Fruit fly (Drosophila melanogaster) whole organism, embryonic: ENCODE measurements around the gene Ddc.

Experiments
- Abd-B ChIP-seq: fragments of 200-800 bp; sonication (Bioruptor generic); optimal IDR thresholded peaks from 2 replicates; lab custom pipeline; 2018; ENCODE audit warnings: missing biosample characterization, mild to moderate bottlenecking, missing genetic modification characterization, moderate library complexity
- CG10321 ChIP-seq: fragments of 200-800 bp; sonication (Bioruptor generic); IDR thresholded peaks from 2 replicates; pipeline ENCODE4 v1.3.6; 2022; ENCODE audit warnings: missing biosample characterization, missing genetic modification characterization
- CG10431 ChIP-seq: fragments of 200-800 bp; sonication (Bioruptor generic); optimal IDR thresholded peaks from 3 replicates; lab custom pipeline; 2018; ENCODE audit warnings: missing biosample characterization, mild to moderate bottlenecking, missing genetic modification characterization
- CG10959 ChIP-seq: fragments of 200-800 bp; sonication (Bioruptor generic); IDR thresholded peaks from 2 replicates; pipeline ENCODE4 v1.3.6; 2022; ENCODE audit warnings: missing biosample characterization, missing genetic modification characterization
- CG11696 ChIP-seq: fragments of 200-800 bp; sonication (Bioruptor generic); IDR thresholded peaks from 2 replicates; pipeline ENCODE4 v1.3.6; 2022; ENCODE audit warnings: missing biosample characterization, missing genetic modification characterization
- CG12299 ChIP-seq: fragments of 200-800 bp; sonication (Bioruptor generic); optimal IDR thresholded peaks from 2 replicates; lab custom pipeline; 2018; ENCODE audit warnings: missing biosample characterization, mild to moderate bottlenecking, missing genetic modification characterization
- CG17912 ChIP-seq: fragments of 200-800 bp; sonication (Bioruptor generic); optimal IDR thresholded peaks from 2 replicates; lab custom pipeline; 2018; ENCODE audit warnings: missing biosample characterization, mild to moderate bottlenecking, missing genetic modification characterization
- CG1792 ChIP-seq: fragments of 200-800 bp; sonication (Bioruptor generic); optimal IDR thresholded peaks from 2 replicates; lab custom pipeline; 2016; ENCODE audit warnings: missing biosample characterization, missing genetic modification characterization
- CG31224 ChIP-seq: fragments of 200-800 bp; sonication (Bioruptor generic); IDR thresholded peaks from 2 replicates; pipeline ENCODE4 v1.3.6; 2022; ENCODE audit warnings: missing biosample characterization, missing genetic modification characterization
- CG31365 ChIP-seq: fragments of 200-800 bp; sonication (Bioruptor generic); optimal IDR thresholded peaks from 2 replicates; lab custom pipeline; 2018; ENCODE audit warnings: missing biosample characterization, mild to moderate bottlenecking, missing genetic modification characterization
- CG33213 ChIP-seq: fragments of 200-800 bp; sonication (Bioruptor generic); optimal IDR thresholded peaks from 3 replicates; lab custom pipeline; 2016; ENCODE audit warnings: missing biosample characterization, missing genetic modification characterization
- CG4360 ChIP-seq: fragments of 200-800 bp; sonication (Bioruptor generic); IDR thresholded peaks from 2 replicates; pipeline ENCODE4 v1.3.6; 2022; ENCODE audit warnings: missing biosample characterization, missing genetic modification characterization
- CG4404 ChIP-seq: fragments of 200-800 bp; sonication (Bioruptor generic); IDR thresholded peaks from 2 replicates; pipeline ENCODE4 v1.3.6; 2022; ENCODE audit warnings: missing biosample characterization, missing genetic modification characterization
- CG5245 ChIP-seq: fragments of 200-800 bp; sonication (Bioruptor generic); optimal IDR thresholded peaks from 3 replicates; lab custom pipeline; 2016; ENCODE audit warnings: missing biosample characterization, missing genetic modification characterization
- CG8388 ChIP-seq: fragments of 200-800 bp; sonication (Bioruptor generic); optimal IDR thresholded peaks from 2 replicates; lab custom pipeline; 2019; ENCODE audit warnings: missing biosample characterization, mild to moderate bottlenecking, missing genetic modification characterization, moderate library complexity
- CG9797 ChIP-seq: fragments of 200-800 bp; sonication (Bioruptor generic); optimal IDR thresholded peaks from 3 replicates; lab custom pipeline; 2018; ENCODE audit warnings: missing biosample characterization, mild to moderate bottlenecking, missing genetic modification characterization
- E2f1 ChIP-seq: fragments of 200-800 bp; sonication (Bioruptor generic); IDR thresholded peaks from 2 replicates; pipeline ENCODE4 v1.3.6; 2022; ENCODE audit warnings: missing biosample characterization, missing genetic modification characterization
- H2.0 ChIP-seq: fragments of 200-800 bp; sonication (Bioruptor generic); IDR thresholded peaks from 2 replicates; pipeline ENCODE4 v1.3.6; 2022; ENCODE audit warnings: missing biosample characterization, missing genetic modification characterization
- HLH4C ChIP-seq: fragments of 200-800 bp; sonication (Bioruptor generic); IDR thresholded peaks from 3 replicates; pipeline ENCODE4 v1.3.6; 2022; ENCODE audit warnings: missing biosample characterization, missing genetic modification characterization; ENCODE audit not compliant: partially characterized antibody
- Hey ChIP-seq: fragments of 200-800 bp; sonication (Bioruptor generic); optimal IDR thresholded peaks from 3 replicates; lab custom pipeline; 2018; ENCODE audit warnings: missing biosample characterization, mild to moderate bottlenecking, missing genetic modification characterization
- Hmx ChIP-seq: fragments of 200-800 bp; sonication (Bioruptor generic); optimal IDR thresholded peaks from 2 replicates; lab custom pipeline; 2016; ENCODE audit warnings: missing biosample characterization, missing genetic modification characterization
- Kr ChIP-seq: fragments of 200-800 bp; sonication (Bioruptor generic); optimal IDR thresholded peaks from 2 replicates; lab custom pipeline; 2017; ENCODE audit warnings: missing biosample characterization, mild to moderate bottlenecking, missing genetic modification characterization
- Lim3 ChIP-seq: fragments of 200-800 bp; sonication (Bioruptor generic); IDR thresholded peaks from 2 replicates; pipeline ENCODE4 v1.3.6; 2022; ENCODE audit warnings: missing biosample characterization, missing genetic modification characterization
- PHDP ChIP-seq: fragments of 200-800 bp; sonication (Bioruptor generic); optimal IDR thresholded peaks from 3 replicates; lab custom pipeline; 2018; ENCODE audit warnings: missing biosample characterization, mild to moderate bottlenecking, missing genetic modification characterization, moderate library complexity
- Rx ChIP-seq: fragments of 200-800 bp; sonication (Bioruptor generic); IDR thresholded peaks from 2 replicates; pipeline ENCODE4 v1.3.6; 2022; ENCODE audit warnings: missing biosample characterization, missing genetic modification characterization
- Spps ChIP-seq: fragments of 200-800 bp; sonication (Bioruptor generic); optimal IDR thresholded peaks from 2 replicates; lab custom pipeline; 2018; ENCODE audit warnings: missing biosample characterization, mild to moderate bottlenecking, missing genetic modification characterization
- Vsx1 ChIP-seq: fragments of 200-800 bp; sonication (Bioruptor generic); optimal IDR thresholded peaks from 2 replicates; lab custom pipeline; 2017; ENCODE audit warnings: missing biosample characterization, mild to moderate bottlenecking, missing genetic modification characterization, missing genetic modification reagents
- Xrp1 ChIP-seq: fragments of 200-800 bp; sonication (Bioruptor generic); IDR thresholded peaks from 2 replicates; pipeline ENCODE4 v1.3.6; 2022; ENCODE audit warnings: missing biosample characterization, missing genetic modification characterization
- bowl ChIP-seq: fragments of 200-800 bp; sonication (Bioruptor generic); IDR thresholded peaks from 2 replicates; pipeline ENCODE4 v1.3.6; 2022; ENCODE audit warnings: missing biosample characterization, missing genetic modification characterization
- cad ChIP-seq: fragments of >200 bp; optimal IDR thresholded peaks from 2 replicates; lab custom pipeline; 2017; ENCODE audit warnings: missing biosample characterization, missing genetic modification characterization
- cato ChIP-seq: fragments of 200-800 bp; sonication (Bioruptor generic); optimal IDR thresholded peaks from 2 replicates; lab custom pipeline; 2016; ENCODE audit warnings: missing biosample characterization, missing genetic modification characterization, borderline replicate concordance
- caup ChIP-seq: fragments of 200-800 bp; sonication (Bioruptor generic); optimal IDR thresholded peaks from 3 replicates; lab custom pipeline; 2017; ENCODE audit warnings: missing biosample characterization, mild to moderate bottlenecking, missing genetic modification characterization, moderate library complexity; ENCODE audit not compliant: severe bottlenecking
- crol ChIP-seq: fragments of 200-800 bp; sonication (Bioruptor generic); IDR thresholded peaks from 2 replicates; pipeline ENCODE4 v1.3.6; 2022; ENCODE audit warnings: missing biosample characterization, missing genetic modification characterization
- da ChIP-seq: fragments of 200-800 bp; sonication (Bioruptor generic); optimal IDR thresholded peaks from 2 replicates; lab custom pipeline; 2016; ENCODE audit warnings: missing biosample characterization, missing genetic modification characterization
- dpn ChIP-seq, 2 experiments: fragments of 200-800 bp; sonication (Bioruptor generic); optimal IDR thresholded peaks; 3 replicates each; lab custom pipeline; 2016; ENCODE audit warnings: missing biosample characterization in 2 of 2, missing genetic modification characterization in 2 of 2
- gro ChIP-seq: fragments of 200-800 bp; sonication (Bioruptor generic); optimal IDR thresholded peaks from 2 replicates; lab custom pipeline; 2016; ENCODE audit warnings: missing biosample characterization, missing genetic modification characterization
- her ChIP-seq: fragments of 200-800 bp; sonication (Bioruptor generic); optimal IDR thresholded peaks from 2 replicates; lab custom pipeline; 2016; ENCODE audit warnings: missing biosample characterization, missing genetic modification characterization
- pan ChIP-seq, 4 experiments: fragments of >200 bp in 3 of 4; fragments of 200-800 bp in 1 of 4; sonication (Bioruptor generic) in 1 of 4; optimal IDR thresholded peaks in 3 of 4; IDR thresholded peaks in 1 of 4; 2 replicates each; pipeline versions ENCODE4 v1.3.6 to Lab custom; 2017 to 2022; ENCODE audit warnings: missing biosample characterization in 2 of 4, missing genetic modification characterization in 2 of 4, mixed read lengths in 1 of 4
- pfk ChIP-seq: fragments of 200-800 bp; sonication (Bioruptor generic); optimal IDR thresholded peaks from 2 replicates; lab custom pipeline; 2018; ENCODE audit warnings: missing biosample characterization, mild to moderate bottlenecking, missing genetic modification characterization, moderate library complexity
- rib ChIP-seq: fragments of 200-800 bp; sonication (Bioruptor generic); IDR thresholded peaks from 2 replicates; pipeline ENCODE4 v1.3.6; 2022; ENCODE audit warnings: missing biosample characterization, missing genetic modification characterization
- run ChIP-seq: fragments of 200-800 bp; sonication (Bioruptor generic); optimal IDR thresholded peaks from 3 replicates; lab custom pipeline; 2018; ENCODE audit warnings: missing biosample characterization, mild to moderate bottlenecking, missing genetic modification characterization
- sens-2 ChIP-seq: fragments of 200-800 bp; sonication (Bioruptor generic); IDR thresholded peaks from 2 replicates; pipeline ENCODE4 v1.3.6; 2022; ENCODE audit warnings: missing biosample characterization, missing genetic modification characterization
- shn ChIP-seq: fragments of 200-800 bp; sonication (Bioruptor generic); optimal IDR thresholded peaks from 3 replicates; lab custom pipeline; 2016; ENCODE audit warnings: missing biosample characterization, missing genetic modification characterization
- sim ChIP-seq: fragments of 200-800 bp; sonication (Bioruptor generic); IDR thresholded peaks from 2 replicates; pipeline ENCODE4 v1.3.6; 2022; ENCODE audit warnings: missing biosample characterization, missing genetic modification characterization
- slbo ChIP-seq: fragments of 200-800 bp; sonication (Bioruptor generic); IDR thresholded peaks from 2 replicates; pipeline ENCODE4 v1.3.6; 2022; ENCODE audit warnings: missing biosample characterization, missing genetic modification characterization
- vnd ChIP-seq: fragments of 200-800 bp; sonication (Bioruptor generic); IDR thresholded peaks from 3 replicates; pipeline ENCODE4 v1.3.6; 2022; ENCODE audit warnings: missing biosample characterization, missing genetic modification characterization; ENCODE audit not compliant: partially characterized antibody
- z ChIP-seq: fragments of 200-800 bp; sonication (Bioruptor generic); IDR thresholded peaks from 3 replicates; pipeline ENCODE4 v1.3.6; 2022; ENCODE audit warnings: missing biosample characterization, missing genetic modification characterization
- zen ChIP-seq: fragments of 200-800 bp; sonication (Bioruptor generic); optimal IDR thresholded peaks from 3 replicates; lab custom pipeline; 2018; ENCODE audit warnings: missing biosample characterization, mild to moderate bottlenecking, missing genetic modification characterization, moderate library complexity
- zfh1 ChIP-seq: fragments of 200-800 bp; sonication (Bioruptor generic); IDR thresholded peaks from 3 replicates; pipeline ENCODE4 v1.3.6; 2022; ENCODE audit warnings: missing biosample characterization, missing genetic modification characterization

The Ddc gene

dm6 chr2L:19164933-19165813, 45.1 kb upstream of the Ddc start (continued):
- TF ChIP-seq Abd-B (GFP tag; lab: Kevin White, UChicago) = no peak
- TF ChIP-seq Xrp1 = peak; percentile 99
- TF ChIP-seq bowl = peak; percentile 94
- TF ChIP-seq crol = peak; percentile 38; the same call in 1 of the 2 replicates
- TF ChIP-seq slbo (GFP tag; lab: Robert Waterston, UW) = peak; percentile 96
- no peak for TF ChIP-seq cad (GFP tag; lab: Kevin White, UChicago)
- peak; percentile 33 for TF ChIP-seq CG9797 (GFP tag; lab: Kevin White, UChicago)
- no peak for TF ChIP-seq vnd (GFP tag; lab: Robert Waterston, UW)
- TF ChIP-seq CG12299 = peak; percentile 96
- TF ChIP-seq HLH4C = no peak
- TF ChIP-seq Rx (GFP tag; lab: Robert Waterston, UW) = peak; percentile 95
- TF ChIP-seq run = peak; percentile 95
- TF ChIP-seq CG33213 (GFP tag; lab: Kevin White, UChicago) = peak; percentile 86
- peak; percentile 95 for TF ChIP-seq caup (GFP tag; lab: Kevin White, UChicago)
- peak; percentile 75 for TF ChIP-seq Hey
- peak; percentile 75; the same call in 1 of the 3 replicates for TF ChIP-seq z (GFP tag; lab: Robert Waterston, UW)
- TF ChIP-seq shn (GFP tag; lab: Kevin White, UChicago) = peak; percentile 82
- TF ChIP-seq H2.0 (GFP tag; lab: Robert Waterston, UW) = peak; percentile 96
- peak; percentile 92 for TF ChIP-seq gro (GFP tag; lab: Kevin White, UChicago)
- peak; percentile 94 for TF ChIP-seq CG11696 (GFP tag; lab: Robert Waterston, UW)
- peak; percentile 92 for TF ChIP-seq CG4404 (GFP tag; lab: Robert Waterston, UW)
- TF ChIP-seq zen = peak; percentile 97
- TF ChIP-seq CG8388 (GFP tag; lab: Kevin White, UChicago) = peak; percentile 98
- TF ChIP-seq CG4360 (GFP tag; lab: Robert Waterston, UW) = peak; percentile 80
- peak; percentile 96 to 97 for TF ChIP-seq dpn (GFP tag; optimal IDR thresholded peaks at IDR 0.05; lab: Kevin White, UChicago)
- peak; percentile 81 for TF ChIP-seq CG10321
- peak; percentile 95 for TF ChIP-seq CG5245 (GFP tag; lab: Kevin White, UChicago)
- peak; percentile 97 for TF ChIP-seq PHDP (tag; lab: Kevin White, UChicago)
- TF ChIP-seq E2f1 = peak; percentile 98
- TF ChIP-seq sens-2 = peak; percentile 92
- peak; percentile 91 for TF ChIP-seq da (GFP tag; lab: Kevin White, UChicago)
- TF ChIP-seq sim = peak; percentile 96
- TF ChIP-seq Kr (GFP tag; lab: Kevin White, UChicago) = no peak
- TF ChIP-seq CG10959 (GFP tag; lab: Robert Waterston, UW) = peak; percentile 91
- peak; percentile 96 for TF ChIP-seq Spps (tag; lab: Kevin White, UChicago)
- TF ChIP-seq pan (optimal IDR thresholded peaks at IDR 0.05; lab: Kevin White, UChicago) = no peak
- TF ChIP-seq pan (GFP tag; optimal IDR thresholded peaks at IDR 0.05 in 1 of 2, IDR thresholded peaks at IDR 0.05 in 1 of 2) = peak in 1 of 2 experiments; percentile 99
- TF ChIP-seq Lim3 (GFP tag; lab: Robert Waterston, UW) = peak; percentile 91
- no peak for TF ChIP-seq pfk (GFP tag; lab: Kevin White, UChicago)
- peak; percentile 91 for TF ChIP-seq her (GFP tag; lab: Kevin White, UChicago)
- peak; percentile 90 for TF ChIP-seq CG10431 (GFP tag; lab: Kevin White, UChicago)
- peak; percentile 89 for TF ChIP-seq Vsx1
- TF ChIP-seq CG17912 (GFP tag; lab: Kevin White, UChicago) = peak; percentile 67
- peak; percentile 88 for TF ChIP-seq cato (GFP tag; lab: Kevin White, UChicago)
- TF ChIP-seq zfh1 (GFP tag; lab: Robert Waterston, UW) = peak; percentile 96
- peak; percentile 87 for TF ChIP-seq CG31365 (tag; lab: Kevin White, UChicago)
- peak; percentile 92 for TF ChIP-seq rib (GFP tag; lab: Robert Waterston, UW)
- TF ChIP-seq CG1792 (GFP tag; lab: Kevin White, UChicago) = peak; percentile 94
- peak; percentile 82 for TF ChIP-seq Hmx (GFP tag; lab: Kevin White, UChicago)
- TF ChIP-seq CG31224 (GFP tag; lab: Robert Waterston, UW) = peak; percentile 95
